Worm (Caenorhabditis elegans) whole organism, L4 larva: Measurements from ENCODE around the gene daf-14.
A peak's percentile ranks its signal among the peaks of the same experiment; 100 is the strongest.

ENCODE experiments used
- F44E2.7 ChIP-seq: fragments of 200-800 bp; sonication (Bioruptor generic); IDR thresholded peaks from 2 replicates; pipeline ENCODE4 v2.1.2; 2022; ENCODE audit warnings: missing genetic modification characterization, missing compliant biosample characterization
- T20F7.1 ChIP-seq: fragments of 200-800 bp; sonication (Bioruptor generic); optimal IDR thresholded peaks from 2 replicates; lab custom pipeline; 2018; ENCODE audit warnings: mild to moderate bottlenecking, missing genetic modification characterization, missing compliant biosample characterization
- Y105C5A.15 ChIP-seq: fragments of 200-800 bp; sonication (Bioruptor generic); IDR thresholded peaks from 2 replicates; pipeline ENCODE4 v1.3.6; 2022; ENCODE audit warnings: missing genetic modification characterization, missing compliant biosample characterization
- ZK546.5 ChIP-seq, 2 experiments: sonication (generic microtip); optimal IDR thresholded peaks; 2 replicates each; lab custom pipeline; 2017; ENCODE audit warnings: missing biosample characterization in 2 of 2, missing genetic modification characterization in 2 of 2
- aha-1 ChIP-seq: fragments of 150-350 bp; peaks from one replicate; lab custom pipeline; 2014; ENCODE audit warnings: missing biosample characterization, missing genetic modification characterization
- ceh-20 ChIP-seq: fragments of 200-800 bp; sonication (Bioruptor generic); IDR thresholded peaks from 2 replicates; pipeline ENCODE4 v1.3.6; 2022; ENCODE audit warnings: missing genetic modification reagents, missing genetic modification characterization, missing compliant biosample characterization
- ceh-28 ChIP-seq: fragments of 150-350 bp; optimal IDR thresholded peaks from 2 replicates; lab custom pipeline; 2014; ENCODE audit warnings: missing biosample characterization, missing genetic modification reagents, missing genetic modification characterization
- ceh-62 ChIP-seq: sonication (generic microtip); optimal IDR thresholded peaks from 2 replicates; lab custom pipeline; 2017; ENCODE audit warnings: missing biosample characterization, missing genetic modification characterization
- cey-2 ChIP-seq: sonication (generic microtip); optimal IDR thresholded peaks from 3 replicates; lab custom pipeline; 2017; ENCODE audit warnings: missing genetic modification characterization, mild to moderate bottlenecking, missing compliant biosample characterization, antibody characterized with exemption, borderline replicate concordance; ENCODE audit not compliant: insufficient read depth
- daf-16 ChIP-seq, 3 experiments: sonication (generic microtip); optimal IDR thresholded peaks; 2 replicates each; lab custom pipeline; 2016 to 2017; ENCODE audit warnings: missing genetic modification characterization in 3 of 3, missing genetic modification reagents in 3 of 3, mild to moderate bottlenecking in 2 of 3, missing compliant biosample characterization in 2 of 3, missing biosample characterization in 1 of 3, moderate library complexity in 1 of 3
- daf-19 ChIP-seq: fragments of 200-800 bp; sonication (Bioruptor generic); conservative IDR thresholded peaks from 2 replicates; pipeline ENCODE4 v1.3.6; 2022; ENCODE audit warnings: missing genetic modification characterization, missing compliant biosample characterization
- dmd-6 ChIP-seq: fragments of 200-800 bp; sonication (Bioruptor generic); IDR thresholded peaks from 2 replicates; pipeline ENCODE4 v1.3.6; 2022; ENCODE audit warnings: missing genetic modification reagents, missing genetic modification characterization, missing compliant biosample characterization
- dmd-9 ChIP-seq: fragments of 200-800 bp; sonication (Bioruptor generic); IDR thresholded peaks from 2 replicates; pipeline ENCODE4 v1.3.6; 2022; ENCODE audit warnings: missing genetic modification reagents, missing genetic modification characterization, missing compliant biosample characterization
- dpl-1 ChIP-seq: fragments of 150-350 bp; optimal IDR thresholded peaks from 2 replicates; lab custom pipeline; 2014; ENCODE audit warnings: missing biosample characterization, missing genetic modification reagents, missing genetic modification characterization
- duxl-1 ChIP-seq: sonication (generic microtip); optimal IDR thresholded peaks from 2 replicates; lab custom pipeline; 2016; ENCODE audit warnings: mild to moderate bottlenecking, missing genetic modification characterization, moderate library complexity, missing compliant biosample characterization; ENCODE audit not compliant: poor library complexity
- dve-1 ChIP-seq: sonication (generic microtip); optimal IDR thresholded peaks from 2 replicates; lab custom pipeline; 2017; ENCODE audit warnings: antibody characterized with exemption, mild to moderate bottlenecking, missing genetic modification characterization, missing compliant biosample characterization; ENCODE audit not compliant: insufficient read depth
- gei-8 ChIP-seq: fragments of 200-800 bp; sonication (Bioruptor generic); optimal IDR thresholded peaks from 2 replicates; lab custom pipeline; 2018; ENCODE audit warnings: mild to moderate bottlenecking, missing genetic modification characterization, missing compliant biosample characterization
- hlh-11 ChIP-seq: fragments of 200-800 bp; sonication (Bioruptor generic); optimal IDR thresholded peaks from 2 replicates; lab custom pipeline; 2018; ENCODE audit warnings: mild to moderate bottlenecking, missing genetic modification characterization, missing compliant biosample characterization
- hlh-30 ChIP-seq: sonication (generic microtip); optimal IDR thresholded peaks from 2 replicates; lab custom pipeline; 2017; ENCODE audit warnings: antibody characterized with exemption, mild to moderate bottlenecking, missing genetic modification characterization, missing compliant biosample characterization; ENCODE audit not compliant: insufficient read depth
- lin-15B ChIP-seq: fragments of 150-350 bp; sonication (generic microtip); optimal IDR thresholded peaks from 3 replicates; lab custom pipeline; 2014; ENCODE audit warnings: missing biosample characterization, missing genetic modification characterization
- lsy-2 ChIP-seq, 2 experiments: fragments of 150-350 bp in 1 of 2; sonication (generic microtip) in 1 of 2; optimal IDR thresholded peaks; 2 replicates each; lab custom pipeline; 2014 to 2017; ENCODE audit warnings: missing biosample characterization in 2 of 2, missing genetic modification characterization in 2 of 2
- mdt-29 ChIP-seq: fragments of 200-800 bp; sonication (Bioruptor generic); IDR thresholded peaks from 2 replicates; pipeline ENCODE4 v1.3.6; 2022; ENCODE audit warnings: missing genetic modification reagents, missing genetic modification characterization, missing compliant biosample characterization
- mxl-3 ChIP-seq: fragments of 200-800 bp; sonication (Bioruptor generic); optimal IDR thresholded peaks from 2 replicates; lab custom pipeline; 2018; ENCODE audit warnings: mild to moderate bottlenecking, missing genetic modification characterization, missing compliant biosample characterization
- nhr-28 ChIP-seq: fragments of 150-350 bp; optimal IDR thresholded peaks from 2 replicates; lab custom pipeline; 2014; ENCODE audit warnings: missing biosample characterization, missing genetic modification characterization
- nhr-48 ChIP-seq: sonication (generic microtip); optimal IDR thresholded peaks from 2 replicates; lab custom pipeline; 2016; ENCODE audit warnings: mild to moderate bottlenecking, missing genetic modification characterization, missing compliant biosample characterization
- nhr-6 ChIP-seq: fragments of 150-350 bp; optimal IDR thresholded peaks from 2 replicates; lab custom pipeline; 2014; ENCODE audit warnings: missing biosample characterization, missing genetic modification characterization
- nhr-77 ChIP-seq: fragments of 150-350 bp; optimal IDR thresholded peaks from 2 replicates; lab custom pipeline; 2014; ENCODE audit warnings: missing biosample characterization, missing genetic modification characterization
- php-3 ChIP-seq: fragments of 200-800 bp; sonication (Bioruptor generic); IDR thresholded peaks from 2 replicates; pipeline ENCODE4 v1.3.6; 2022; ENCODE audit warnings: missing genetic modification reagents, missing genetic modification characterization, missing compliant biosample characterization
- rbr-2 ChIP-seq: sonication (generic microtip); optimal IDR thresholded peaks from 2 replicates; lab custom pipeline; 2016; ENCODE audit warnings: missing genotype, missing genetic modification characterization, missing compliant biosample characterization
- skn-1 ChIP-seq: fragments of 150-350 bp; optimal IDR thresholded peaks from 2 replicates; lab custom pipeline; 2014; ENCODE audit warnings: missing biosample characterization, missing genetic modification characterization
- snpc-1.2 ChIP-seq: fragments of 200-800 bp; sonication (Bioruptor generic); IDR thresholded peaks from 2 replicates; pipeline ENCODE4 v1.3.6; 2022; ENCODE audit warnings: missing genetic modification reagents, missing genetic modification characterization, missing compliant biosample characterization
- spr-3 ChIP-seq: fragments of 200-800 bp; sonication (Bioruptor generic); optimal IDR thresholded peaks from 2 replicates; lab custom pipeline; 2018; ENCODE audit warnings: mild to moderate bottlenecking, missing genetic modification characterization, missing compliant biosample characterization
- tra-1 ChIP-seq: fragments of 200-800 bp; sonication (Bioruptor generic); IDR thresholded peaks from 2 replicates; pipeline ENCODE4 v1.3.6; 2022; ENCODE audit warnings: missing genetic modification reagents, missing genetic modification characterization, missing compliant biosample characterization
- unc-130 ChIP-seq: sonication (generic microtip); optimal IDR thresholded peaks from 2 replicates; lab custom pipeline; 2016; ENCODE audit warnings: missing genetic modification reagents, missing genetic modification characterization, missing compliant biosample characterization
- unc-62 ChIP-seq, 3 experiments: fragments of 150-350 bp in 1 of 3; sonication (generic microtip); optimal IDR thresholded peaks in 2 of 3; peaks in 1 of 3; 1 replicate in 1 of 3; 2 replicates in 2 of 3; lab custom pipeline; 2014 to 2017; ENCODE audit warnings: missing biosample characterization in 3 of 3, missing genetic modification characterization in 3 of 3, missing genetic modification reagents in 3 of 3, missing genotype in 1 of 3
- zip-11 ChIP-seq: fragments of 200-800 bp; sonication (Bioruptor generic); IDR thresholded peaks from 2 replicates; pipeline ENCODE4 v1.3.6; 2022; ENCODE audit warnings: missing genetic modification characterization, missing compliant biosample characterization
- ztf-7 ChIP-seq: fragments of 150-350 bp; optimal IDR thresholded peaks from 2 replicates; lab custom pipeline; 2014; ENCODE audit warnings: missing biosample characterization, missing genetic modification characterization

The daf-14 gene

ce11 chrIV:10250577-10251075, at the start of gene daf-14:
Gene daf-14, plus strand, starts transcription at chrIV:10250627.
- peak; percentile 52 for TF ChIP-seq dmd-6 (GFP tag; lab: Robert Waterston, UW)
- TF ChIP-seq hlh-11: peak; percentile 65
- TF ChIP-seq daf-16 (GFP tag; optimal IDR thresholded peaks at IDR 0.05; lab: Kevin White, UChicago): no peak
- TF ChIP-seq daf-16 (tag; optimal IDR thresholded peaks at IDR 0.05; lab: Kevin White, UChicago): peak; percentile 82
- peak; percentile 77 for TF ChIP-seq dve-1 (tag; lab: Kevin White, UChicago)
- no peak for TF ChIP-seq tra-1 (GFP tag; lab: Robert Waterston, UW)
- TF ChIP-seq ceh-62 (tag; lab: Kevin White, UChicago): no peak
- TF ChIP-seq nhr-48: peak; percentile 20
- TF ChIP-seq nhr-28 (tag; lab: Kevin White, UChicago): peak; percentile 50
- peak in 1 of 2 experiments; percentile 12 for TF ChIP-seq unc-62 (GFP tag; optimal IDR thresholded peaks at IDR 0.05 in 1 of 2; lab: Kevin White, UChicago)
- TF ChIP-seq unc-62 (tag; optimal IDR thresholded peaks at IDR 0.05; lab: Kevin White, UChicago): no peak
- TF ChIP-seq aha-1 (tag; lab: Kevin White, UChicago): peak; percentile 74
- TF ChIP-seq nhr-77 (tag; lab: Kevin White, UChicago): peak; percentile 30
- TF ChIP-seq lsy-2 (tag; optimal IDR thresholded peaks at IDR 0.05; lab: Kevin White, UChicago): peak in 1 of 2 experiments; percentile 33
- TF ChIP-seq php-3 (GFP tag; lab: Robert Waterston, UW): peak; percentile 49; the same call in 1 of the 2 replicates
- no peak for TF ChIP-seq mxl-3 (GFP tag; lab: Kevin White, UChicago)
- peak; percentile 25 for TF ChIP-seq duxl-1 (tag; lab: Kevin White, UChicago)
- peak; percentile 81 for TF ChIP-seq hlh-30 (tag; lab: Kevin White, UChicago)
- TF ChIP-seq lin-15B: no peak
- peak; percentile 15 for TF ChIP-seq dpl-1 (GFP tag; lab: Kevin White, UChicago)
- no peak for TF ChIP-seq ceh-28 (tag; lab: Kevin White, UChicago)

- TF ChIP-seq Y105C5A.15: no peak
- no peak for TF ChIP-seq spr-3
- no peak for TF ChIP-seq rbr-2 (tag; lab: Kevin White, UChicago)
- no peak for TF ChIP-seq skn-1 (tag; lab: Kevin White, UChicago)
- TF ChIP-seq dmd-9 (GFP tag; lab: Robert Waterston, UW): no peak
- no peak for TF ChIP-seq mdt-29 (GFP tag; lab: Robert Waterston, UW)
- no peak for TF ChIP-seq ztf-7 (tag; lab: Kevin White, UChicago)
Observed at ce11 chrIV:10206182-10206581, 44.2 kb upstream of the daf-14 start, which contains the start of gene K04D7.6. Gene K04D7.6, minus strand, starts transcription at chrIV:10206282.

- no peak for TF ChIP-seq gei-8
- no peak for TF ChIP-seq daf-19 (GFP tag; lab: Robert Waterston, UW)
- no peak for TF ChIP-seq dmd-9 (GFP tag; lab: Robert Waterston, UW)
- no peak for TF ChIP-seq ZK546.5 (tag; optimal IDR thresholded peaks at IDR 0.05; lab: Kevin White, UChicago)
- TF ChIP-seq hlh-30 (tag; lab: Kevin White, UChicago): no peak
- no peak for TF ChIP-seq nhr-6 (tag; lab: Kevin White, UChicago)
- no peak for TF ChIP-seq unc-130 (GFP tag; lab: Kevin White, UChicago)
- TF ChIP-seq cey-2 (tag; lab: Kevin White, UChicago): no peak
- TF ChIP-seq F44E2.7 (GFP tag; lab: Robert Waterston, UW): no peak
- no peak for TF ChIP-seq ceh-62 (tag; lab: Kevin White, UChicago)
- TF ChIP-seq T20F7.1: no peak
- TF ChIP-seq, all 104 proteins: peak for 0
Observed at ce11 chrIV:10214811-10215210, 35.6 kb upstream of the daf-14 start, which contains the start of gene abt-1. Gene abt-1, minus strand, starts transcription at chrIV:10214911.

- TF ChIP-seq zip-11 (GFP tag; lab: Robert Waterston, UW) (no peak), ceh-20 (no peak), unc-62 (GFP tag; optimal IDR thresholded peaks at IDR 0.05 in 1 of 2; lab: Kevin White, UChicago) (peak in 1 of 2 experiments; percentile 95), unc-62 (tag; optimal IDR thresholded peaks at IDR 0.05; lab: Kevin White, UChicago) (no peak), snpc-1.2 (no peak), ztf-7 (tag; lab: Kevin White, UChicago) (no peak)
- TF ChIP-seq, all 104 proteins: peak for 1
Observed at ce11 chrIV:10215393-10215792, 35.0 kb upstream of the daf-14 start.
